Fruit fly (Drosophila melanogaster): ENCODE results near the gene Osi17.

- TF ChIP-seq usp (GFP tag; optimal IDR thresholded peaks at IDR 0.05) (no peak), Dll (optimal IDR thresholded peaks at IDR 0.05) (no peak), CG8478 (optimal IDR thresholded peaks at IDR 0.05) (no peak), pan (optimal IDR thresholded peaks at IDR 0.05) (peak; percentile 31), EcR (GFP tag; optimal IDR thresholded peaks at IDR 0.05) (no peak)
Measured at dm6 chr3R:6352436-6352835, 40.9 kb downstream of the Osi17 start.
